Worm (Caenorhabditis elegans): Measurements from ENCODE around the gene tbc-1.

The tbc-1 gene

DNA sequence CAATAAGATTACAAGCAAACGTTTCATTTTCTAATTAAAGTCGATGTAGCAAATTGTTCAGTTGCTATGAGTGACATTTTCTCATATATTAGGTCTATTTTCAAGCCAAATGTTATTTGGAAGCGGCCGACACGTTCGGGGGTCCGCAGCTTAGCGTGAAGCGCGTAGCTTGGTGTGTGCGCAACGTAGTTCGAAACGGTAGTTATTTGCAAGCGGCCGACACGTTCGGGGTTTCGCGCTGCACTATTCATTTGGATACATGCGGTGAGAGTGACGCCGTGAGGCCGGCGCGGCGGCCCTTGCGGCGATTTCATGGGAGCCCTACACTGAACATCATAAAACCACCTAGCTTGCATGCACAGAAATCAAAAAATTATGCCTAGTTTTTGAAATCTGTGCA is 17.6 kb downstream of the tbc-1 start:
- no peak for TF ChIP-seq nhr-80 (tag; optimal IDR thresholded peaks at IDR 0.05)
- peak; percentile 63 for TF ChIP-seq snpc-4 (GFP tag; optimal IDR thresholded peaks at IDR 0.05)
- TF ChIP-seq snpc-4 (tag; optimal IDR thresholded peaks at IDR 0.05) = peak in 2 of 4 experiments; percentile 87 to 90
- no peak for TF ChIP-seq B0336.3 (GFP tag; IDR thresholded peaks at IDR 0.05)
- TF ChIP-seq zfh-2 (GFP tag; conservative IDR thresholded peaks at IDR 0.05) = 0 out of 2 replicates have a peak, but pooled peaks have one; percentile 25
- no peak for TF ChIP-seq mel-28 (tag; optimal IDR thresholded peaks at IDR 0.05; ENCODE audit: borderline replicate concordance)
- no peak for TF ChIP-seq F37B4.10 (GFP tag; IDR thresholded peaks at IDR 0.05)
- 0 out of 2 replicates have a peak, but pooled peaks have one; percentile 9 for TF ChIP-seq mcd-1 (GFP tag; IDR thresholded peaks at IDR 0.05)

DNA sequence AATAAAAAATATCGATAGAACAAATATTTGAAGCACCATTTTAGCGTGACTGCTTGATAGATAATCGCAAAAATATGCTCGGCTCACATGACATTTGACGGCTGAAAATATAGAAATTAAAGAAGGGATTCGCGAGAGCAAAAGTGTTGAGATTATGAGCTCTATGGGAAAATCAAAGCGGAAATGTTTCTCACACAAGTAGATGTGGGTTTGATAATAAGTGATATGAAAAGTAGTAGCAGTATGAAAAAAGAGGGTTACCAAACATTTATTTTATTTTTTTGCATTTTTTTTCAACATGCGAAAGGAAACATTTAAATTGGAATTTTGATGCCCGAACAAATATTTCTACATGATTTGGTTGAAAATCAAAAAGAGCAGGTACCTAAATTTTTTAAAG is 20.7 kb downstream of the tbc-1 start, which contains the start of gene iglr-1:
TSS of gene iglr-1 (minus strand) at position 101 of the 400 bp plus-strand sequence.
- TF ChIP-seq fkh-3 (tag; optimal IDR thresholded peaks at IDR 0.05) (no peak), snpc-1.3 (tag; optimal IDR thresholded peaks at IDR 0.05; ENCODE audit: insufficient read depth) (no peak), bed-1 (GFP tag; IDR thresholded peaks at IDR 0.05) (no peak), somi-1 (GFP tag; optimal IDR thresholded peaks at IDR 0.05) (no peak), lin-40 (tag; optimal IDR thresholded peaks at IDR 0.05) (no peak), F39B2.1 (GFP tag; IDR thresholded peaks at IDR 0.05) (no peak), nfyb-1 (GFP tag; IDR thresholded peaks at IDR 0.05) (no peak), mxl-1 (tag; optimal IDR thresholded peaks at IDR 0.05) (no peak), tlf-1 (GFP tag; optimal IDR thresholded peaks at IDR 0.05) (no peak), mel-28 (tag; optimal IDR thresholded peaks at IDR 0.05; ENCODE audit: borderline replicate concordance) (no peak), nhr-27 (tag; optimal IDR thresholded peaks at IDR 0.05) (no peak)

DNA sequence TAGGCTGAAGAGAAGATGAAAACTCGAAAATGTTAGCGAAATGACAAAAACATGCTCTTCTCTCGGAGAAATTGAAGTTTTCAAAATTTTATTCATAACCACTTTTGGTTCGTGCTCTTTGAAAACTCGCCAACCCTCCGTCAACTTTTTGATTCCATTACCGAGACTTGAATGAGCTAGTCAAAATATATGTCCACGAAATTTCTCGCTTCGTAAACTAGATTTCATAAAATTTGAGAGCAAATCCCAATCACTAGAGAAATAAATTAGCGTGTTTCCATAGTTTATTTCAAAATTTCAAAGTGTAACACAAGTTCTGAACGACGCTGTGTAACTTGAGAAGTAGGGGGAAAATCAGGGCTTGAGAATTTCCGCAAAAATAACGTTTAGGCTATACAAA is 23.2 kb downstream of the tbc-1 start:
- TF ChIP-seq lin-54 (GFP tag; optimal IDR thresholded peaks at IDR 0.05) = no peak
- TF ChIP-seq C06A6.2 (GFP tag; conservative IDR thresholded peaks at IDR 0.05) = no peak
- no peak for TF ChIP-seq F55B11.4 (tag; optimal IDR thresholded peaks at IDR 0.05; ENCODE audit: borderline replicate concordance, insufficient read depth)
- TF ChIP-seq C17E4.6 (GFP tag; IDR thresholded peaks at IDR 0.05) = no peak
- TF ChIP-seq T26A5.8 (tag; optimal IDR thresholded peaks at IDR 0.05) = no peak
- TF ChIP-seq F22D6.2 (tag; optimal IDR thresholded peaks at IDR 0.05) = no peak

DNA sequence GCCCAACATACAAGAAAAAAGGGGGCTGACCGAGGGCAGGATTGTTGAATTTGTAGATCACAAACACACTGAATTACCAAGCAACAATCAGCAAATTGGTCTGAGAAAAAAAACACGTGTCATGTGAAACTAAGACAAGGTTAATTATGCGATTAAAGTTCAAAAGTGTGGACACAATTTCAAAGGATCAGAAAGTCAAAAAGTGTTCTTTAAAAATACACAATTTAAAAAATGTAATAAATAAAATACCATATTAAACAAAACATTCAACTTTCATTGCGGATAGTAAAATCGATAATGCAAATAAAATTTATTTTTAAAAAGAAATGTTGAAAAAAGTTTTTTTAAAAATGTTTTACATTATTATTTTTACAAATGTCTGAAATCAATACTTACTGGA is 28.6 kb downstream of the tbc-1 start, which contains the start of gene cutl-3:
TSS of gene cutl-3 (minus strand) at position 101 of the 400 bp plus-strand sequence.
- TF ChIP-seq nfyb-1 (GFP tag; IDR thresholded peaks at IDR 0.05) = no peak
- TF ChIP-seq ztf-3 (GFP tag; optimal IDR thresholded peaks at IDR 0.05) = no peak

DNA sequence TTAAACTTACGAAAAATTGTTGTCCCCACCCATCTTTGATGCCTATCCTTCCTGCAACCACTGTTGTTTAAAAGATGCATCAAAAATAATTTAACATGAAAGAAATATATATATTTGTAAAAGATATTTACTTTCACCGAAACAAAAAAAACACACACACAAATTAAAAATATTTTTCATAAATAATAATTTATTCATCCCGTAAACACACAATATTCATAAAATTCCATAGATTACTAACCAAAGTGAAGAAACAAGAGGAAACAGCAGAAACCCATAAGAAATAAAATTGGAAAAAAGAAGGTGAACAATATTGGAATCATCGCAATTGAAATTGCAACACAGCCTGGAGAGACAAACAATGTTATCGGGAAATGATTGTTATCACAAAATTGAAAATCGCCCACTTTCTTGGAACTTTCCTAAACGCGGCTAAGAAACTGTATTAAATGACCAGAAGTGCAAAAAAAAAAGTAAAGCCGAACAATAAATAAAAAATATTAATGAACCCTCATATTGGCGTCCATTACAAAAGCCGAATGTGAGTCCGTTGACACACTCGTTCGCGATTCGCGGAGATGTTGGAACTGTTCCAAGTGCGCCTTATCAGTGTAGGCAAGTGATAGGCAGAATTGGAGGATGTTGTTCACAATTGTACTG is 33.5 kb downstream of the tbc-1 start, which contains the start of gene slc-25A18.1:
TSS of gene slc-25A18.1 (minus strand) at position 51 of the 660 bp plus-strand sequence.
- TF ChIP-seq dpl-1 (GFP tag; optimal IDR thresholded peaks at IDR 0.05) (no peak), mxl-1 (tag; optimal IDR thresholded peaks at IDR 0.05) (no peak), nhr-80 (tag; optimal IDR thresholded peaks at IDR 0.05) (peak; percentile 37), hrde-1 (tag; optimal IDR thresholded peaks at IDR 0.05; ENCODE audit: borderline replicate concordance) (no peak), F52B5.7 (tag; optimal IDR thresholded peaks at IDR 0.05) (no peak), snpc-4 (GFP tag; optimal IDR thresholded peaks at IDR 0.05) (no peak), snpc-4 (tag; optimal IDR thresholded peaks at IDR 0.05) (no peak), rec-8 (tag; optimal IDR thresholded peaks at IDR 0.05) (no peak)
